Fruit fly (Drosophila melanogaster) whole organism, embryonic: Measurements from ENCODE around the gene Coq7.
A peak's percentile ranks its signal among the peaks of the same experiment; 100 is the strongest.

ENCODE experiments used
- Abd-B ChIP-seq: fragments of 200-800 bp; sonication (Bioruptor generic); optimal IDR thresholded peaks from 2 replicates; lab custom pipeline; 2018; ENCODE audit warnings: missing biosample characterization, mild to moderate bottlenecking, missing genetic modification characterization, moderate library complexity
- Aef1 ChIP-seq: fragments of 200-800 bp; sonication (Bioruptor generic); IDR thresholded peaks from 3 replicates; pipeline ENCODE4 v1.3.6; 2022; ENCODE audit warnings: missing biosample characterization, missing genetic modification characterization
- B-H1 ChIP-seq: fragments of 200-800 bp; sonication (Bioruptor generic); IDR thresholded peaks from 3 replicates; pipeline ENCODE4 v1.3.6; 2022; ENCODE audit warnings: missing biosample characterization, missing genetic modification characterization
- CG11560 ChIP-seq: fragments of 200-800 bp; sonication (Bioruptor generic); IDR thresholded peaks from 3 replicates; pipeline ENCODE4 v1.3.6; 2022; ENCODE audit warnings: missing biosample characterization, missing genetic modification characterization
- CG13424 ChIP-seq: fragments of 200-800 bp; sonication (Bioruptor generic); optimal IDR thresholded peaks from 2 replicates; lab custom pipeline; 2019; ENCODE audit warnings: missing biosample characterization, mild to moderate bottlenecking, missing genetic modification characterization, moderate library complexity
- CG15073 ChIP-seq: fragments of 200-800 bp; sonication (Bioruptor generic); optimal IDR thresholded peaks from 2 replicates; lab custom pipeline; 2016; ENCODE audit warnings: missing biosample characterization, missing genetic modification characterization
- CG1602 ChIP-seq: fragments of 200-800 bp; sonication (Bioruptor generic); optimal IDR thresholded peaks from 3 replicates; lab custom pipeline; 2016; ENCODE audit warnings: missing biosample characterization, missing genetic modification characterization
- CG16813 ChIP-seq: fragments of 200-800 bp; sonication (Bioruptor generic); IDR thresholded peaks from 3 replicates; pipeline ENCODE4 v1.3.6; 2022; ENCODE audit warnings: missing biosample characterization, missing genetic modification characterization; ENCODE audit not compliant: partially characterized antibody
- CG17361 ChIP-seq: fragments of 200-800 bp; sonication (Bioruptor generic); IDR thresholded peaks from 3 replicates; pipeline ENCODE4 v1.3.6; 2022; ENCODE audit warnings: missing biosample characterization, missing genetic modification characterization
- CG3281 ChIP-seq: fragments of 200-800 bp; sonication (Bioruptor generic); optimal IDR thresholded peaks from 3 replicates; lab custom pipeline; 2017; ENCODE audit warnings: missing biosample characterization, mild to moderate bottlenecking, missing genetic modification characterization
- CG3726 ChIP-seq: fragments of 200-800 bp; sonication (Bioruptor generic); IDR thresholded peaks from 3 replicates; pipeline ENCODE4, ENCODE4 v1.3.6; 2022; ENCODE audit warnings: missing biosample characterization, missing genetic modification characterization
- CG6683 ChIP-seq: fragments of 200-800 bp; sonication (Bioruptor generic); optimal IDR thresholded peaks from 2 replicates; lab custom pipeline; 2017; ENCODE audit warnings: missing biosample characterization, mild to moderate bottlenecking, missing genetic modification characterization, missing genetic modification reagents
- CG8281 ChIP-seq: fragments of 200-800 bp; sonication (Bioruptor generic); optimal IDR thresholded peaks from 2 replicates; lab custom pipeline; 2018; ENCODE audit warnings: missing biosample characterization, mild to moderate bottlenecking, missing genetic modification characterization, moderate library complexity
- CG9215 ChIP-seq: fragments of 200-800 bp; sonication (Bioruptor generic); IDR thresholded peaks from 2 replicates; pipeline ENCODE4 v1.3.6; 2022; ENCODE audit warnings: missing biosample characterization, missing genetic modification characterization
- CHES-1-like ChIP-seq: fragments of 200-800 bp; sonication (Bioruptor generic); optimal IDR thresholded peaks from 2 replicates; lab custom pipeline; 2016; ENCODE audit warnings: missing biosample characterization, missing genetic modification characterization
- Eip74EF ChIP-seq, 2 experiments: fragments of 200-800 bp in 1 of 2; fragments of >200 bp in 1 of 2; sonication (Bioruptor generic) in 1 of 2; optimal IDR thresholded peaks; 2 replicates each; lab custom pipeline; 2017 to 2019; ENCODE audit warnings: missing biosample characterization in 2 of 2, missing genetic modification characterization in 2 of 2, mild to moderate bottlenecking in 1 of 2, moderate library complexity in 1 of 2
- HLHmδ ChIP-seq: fragments of 200-800 bp; sonication (Bioruptor generic); optimal IDR thresholded peaks from 2 replicates; lab custom pipeline; 2018; ENCODE audit warnings: missing biosample characterization, mild to moderate bottlenecking, missing genetic modification characterization, moderate library complexity
- HmgZ ChIP-seq: fragments of 200-800 bp; sonication (Bioruptor generic); optimal IDR thresholded peaks from 2 replicates; lab custom pipeline; 2018; ENCODE audit warnings: missing biosample characterization, mild to moderate bottlenecking, missing genetic modification characterization
- Hmr ChIP-seq: fragments of 200-800 bp; sonication (Bioruptor generic); optimal IDR thresholded peaks from 3 replicates; lab custom pipeline; 2017; ENCODE audit warnings: mild to moderate bottlenecking, missing biosample characterization, missing genetic modification reagents, missing genetic modification characterization
- Hmx ChIP-seq: fragments of 200-800 bp; sonication (Bioruptor generic); optimal IDR thresholded peaks from 2 replicates; lab custom pipeline; 2016; ENCODE audit warnings: missing biosample characterization, missing genetic modification characterization
- Hr39 ChIP-seq: fragments of >200 bp; optimal IDR thresholded peaks from 2 replicates; lab custom pipeline; 2017
- Kr ChIP-seq: fragments of 200-800 bp; sonication (Bioruptor generic); optimal IDR thresholded peaks from 2 replicates; lab custom pipeline; 2017; ENCODE audit warnings: missing biosample characterization, mild to moderate bottlenecking, missing genetic modification characterization
- Lhr ChIP-seq: fragments of 200-800 bp; sonication (Bioruptor generic); optimal IDR thresholded peaks from 3 replicates; lab custom pipeline; 2017; ENCODE audit warnings: mild to moderate bottlenecking, missing biosample characterization, missing genetic modification reagents, missing genetic modification characterization
- Myb ChIP-seq: fragments of 200-800 bp; sonication (Bioruptor generic); optimal IDR thresholded peaks from 2 replicates; lab custom pipeline; 2016; ENCODE audit warnings: missing biosample characterization, missing genetic modification characterization
- Nf-YA ChIP-seq: fragments of 200-800 bp; sonication (Bioruptor generic); IDR thresholded peaks from 2 replicates; pipeline ENCODE4 v1.3.6; 2022; ENCODE audit warnings: missing biosample characterization, missing genetic modification characterization
- Nf-YC ChIP-seq: fragments of 200-800 bp; optimal IDR thresholded peaks from 3 replicates; lab custom pipeline; 2019; ENCODE audit warnings: missing biosample characterization, mild to moderate bottlenecking, missing genetic modification characterization, moderate library complexity
- al ChIP-seq: fragments of 200-800 bp; sonication (Bioruptor generic); IDR thresholded peaks from 2 replicates; pipeline ENCODE4 v1.3.6; 2022; ENCODE audit warnings: missing biosample characterization, missing genetic modification characterization
- ash1 ChIP-seq: fragments of 200-800 bp; sonication (Bioruptor generic); optimal IDR thresholded peaks from 2 replicates; lab custom pipeline; 2018; ENCODE audit warnings: missing biosample characterization, mild to moderate bottlenecking, missing genetic modification characterization
- ato ChIP-seq: fragments of 200-800 bp; sonication (Bioruptor generic); IDR thresholded peaks from 2 replicates; pipeline ENCODE4 v1.3.6; 2022; ENCODE audit warnings: missing biosample characterization, missing genetic modification characterization; ENCODE audit not compliant: partially characterized antibody
- bsh ChIP-seq, 2 experiments: fragments of 200-800 bp; sonication (Bioruptor generic); optimal IDR thresholded peaks; 2 replicates each; lab custom pipeline; 2017 to 2018; ENCODE audit warnings: mild to moderate bottlenecking in 2 of 2, missing biosample characterization in 2 of 2, missing genetic modification characterization in 2 of 2, moderate library complexity in 1 of 2
- cg ChIP-seq: fragments of 200-800 bp; sonication (Bioruptor generic); optimal IDR thresholded peaks from 3 replicates; lab custom pipeline; 2019; ENCODE audit warnings: missing biosample characterization, mild to moderate bottlenecking, missing genetic modification characterization, moderate library complexity
- corto ChIP-seq: fragments of 200-800 bp; sonication (Bioruptor generic); optimal IDR thresholded peaks from 2 replicates; lab custom pipeline; 2016; ENCODE audit warnings: missing biosample characterization, mild to moderate bottlenecking, missing genetic modification characterization, moderate library complexity
- dan ChIP-seq: fragments of 200-800 bp; sonication (Bioruptor generic); IDR thresholded peaks from 2 replicates; pipeline ENCODE4 v1.3.6; 2022; ENCODE audit warnings: missing biosample characterization, missing genetic modification characterization
- dati ChIP-seq: fragments of 200-800 bp; sonication (Bioruptor generic); IDR thresholded peaks from 2 replicates; pipeline ENCODE4 v1.3.6; 2022; ENCODE audit warnings: missing biosample characterization, missing genetic modification characterization
- en ChIP-seq: fragments of 200-800 bp; sonication (Bioruptor generic); optimal IDR thresholded peaks from 2 replicates; lab custom pipeline; 2016; ENCODE audit warnings: missing biosample characterization, missing genetic modification characterization
- fru ChIP-seq: fragments of >200 bp; optimal IDR thresholded peaks from 2 replicates; lab custom pipeline; 2017
- gcm ChIP-seq: fragments of 200-800 bp; sonication (Bioruptor generic); optimal IDR thresholded peaks from 2 replicates; lab custom pipeline; 2019; ENCODE audit warnings: missing biosample characterization, mild to moderate bottlenecking, missing genetic modification characterization, moderate library complexity
- gsb ChIP-seq: fragments of 200-800 bp; sonication (Bioruptor generic); IDR thresholded peaks from 2 replicates; pipeline ENCODE4 v1.3.6; 2022; ENCODE audit warnings: missing biosample characterization, missing genetic modification characterization
- jing ChIP-seq: fragments of 200-800 bp; sonication (Bioruptor generic); optimal IDR thresholded peaks from 2 replicates; lab custom pipeline; 2018; ENCODE audit warnings: missing biosample characterization, mild to moderate bottlenecking, missing genetic modification characterization
- ken ChIP-seq: fragments of 200-800 bp; sonication (Bioruptor generic); IDR thresholded peaks from 3 replicates; pipeline ENCODE4 v1.3.6; 2022; ENCODE audit warnings: missing biosample characterization, missing genetic modification characterization
- knrl ChIP-seq: fragments of 200-800 bp; sonication (Bioruptor generic); IDR thresholded peaks from 3 replicates; pipeline ENCODE4 v1.3.6; 2022; ENCODE audit warnings: missing biosample characterization, missing genetic modification characterization; ENCODE audit not compliant: partially characterized antibody
- lab ChIP-seq: fragments of 200-800 bp; sonication (Bioruptor generic); optimal IDR thresholded peaks from 3 replicates; lab custom pipeline; 2017; ENCODE audit warnings: missing biosample characterization, missing genetic modification characterization, mild to moderate bottlenecking, moderate library complexity, missing genetic modification reagents
- nau ChIP-seq: fragments of 200-800 bp; sonication (Bioruptor generic); optimal IDR thresholded peaks from 3 replicates; lab custom pipeline; 2017; ENCODE audit warnings: missing biosample characterization, mild to moderate bottlenecking, missing genetic modification characterization, missing genetic modification reagents
- sens-2 ChIP-seq: fragments of 200-800 bp; sonication (Bioruptor generic); IDR thresholded peaks from 2 replicates; pipeline ENCODE4 v1.3.6; 2022; ENCODE audit warnings: missing biosample characterization, missing genetic modification characterization
- slbo ChIP-seq: fragments of 200-800 bp; sonication (Bioruptor generic); IDR thresholded peaks from 2 replicates; pipeline ENCODE4 v1.3.6; 2022; ENCODE audit warnings: missing biosample characterization, missing genetic modification characterization
- slp2 ChIP-seq: fragments of 200-800 bp; sonication (Bioruptor generic); optimal IDR thresholded peaks from 2 replicates; lab custom pipeline; 2016; ENCODE audit warnings: missing biosample characterization, missing genetic modification characterization
- sqz ChIP-seq: fragments of 200-800 bp; sonication (Bioruptor generic); optimal IDR thresholded peaks from 3 replicates; lab custom pipeline; 2018; ENCODE audit warnings: missing biosample characterization, mild to moderate bottlenecking, missing genetic modification characterization
- tll ChIP-seq, 2 experiments: fragments of 200-800 bp in 1 of 2; fragments of >200 bp in 1 of 2; sonication (Bioruptor generic) in 1 of 2; optimal IDR thresholded peaks; 2 replicates each; lab custom pipeline; 2017 to 2019; ENCODE audit warnings: missing biosample characterization in 2 of 2, missing genetic modification characterization in 2 of 2, mild to moderate bottlenecking in 1 of 2, moderate library complexity in 1 of 2
- ttk ChIP-seq: fragments of 200-800 bp; sonication (Bioruptor generic); IDR thresholded peaks from 2 replicates; pipeline ENCODE4 v2.1.2; 2022; ENCODE audit warnings: missing biosample characterization, missing genetic modification characterization
- tx ChIP-seq: fragments of 200-800 bp; sonication (Bioruptor generic); optimal IDR thresholded peaks from 2 replicates; lab custom pipeline; 2016; ENCODE audit warnings: missing biosample characterization, missing genetic modification characterization

Gene Coq7

DNA sequence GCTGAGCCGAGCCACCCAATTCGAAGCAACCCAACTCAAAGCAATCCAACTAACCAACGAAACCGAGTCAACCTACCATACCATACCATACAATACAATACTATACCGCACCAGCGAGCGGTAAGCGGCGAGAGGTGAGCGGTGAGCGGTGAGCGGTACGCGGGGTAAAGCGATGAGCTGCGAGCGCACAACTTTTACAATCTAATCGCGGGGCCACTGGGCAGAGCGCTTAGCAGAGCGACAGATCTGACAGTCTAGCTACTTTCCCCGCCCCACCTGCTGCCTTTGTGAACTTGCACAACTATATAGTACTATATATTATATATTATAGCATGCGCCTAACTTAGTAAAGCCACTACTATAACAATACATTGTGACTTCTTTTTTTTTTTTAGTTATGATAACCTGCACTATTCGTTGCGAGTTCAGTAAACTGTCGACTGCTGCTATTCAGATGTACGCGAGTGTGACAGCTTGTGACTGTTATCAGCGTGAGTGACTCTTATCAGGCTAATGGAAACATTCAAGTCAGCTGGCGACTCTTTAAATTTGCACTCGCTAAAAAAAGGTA, 29.8 kb downstream of the Coq7 start (continued):
- no peak for TF ChIP-seq sens-2 (GFP tag; lab: Robert Waterston, UW)
- TF ChIP-seq bsh (GFP tag; optimal IDR thresholded peaks at IDR 0.05; lab: Kevin White, UChicago) = peak in 1 of 2 experiments; percentile 42
- TF ChIP-seq fru (lab: Kevin White, UChicago) = no peak
- TF ChIP-seq dati (GFP tag; lab: Robert Waterston, UW) = no peak
- TF ChIP-seq knrl (GFP tag; lab: Robert Waterston, UW) = no peak
- peak; percentile 52 for TF ChIP-seq Hmr (GFP tag; lab: Kevin White, UChicago)
- peak; percentile 38 for TF ChIP-seq HmgZ (tag; lab: Kevin White, UChicago)
- no peak for TF ChIP-seq jing (GFP tag; lab: Kevin White, UChicago)
- no peak for TF ChIP-seq Eip74EF (GFP tag; optimal IDR thresholded peaks at IDR 0.05; lab: Kevin White, UChicago)
- no peak for TF ChIP-seq sqz
- TF ChIP-seq CG9215 (GFP tag; lab: Robert Waterston, UW) = peak; percentile 33; the same call in 1 of the 2 replicates
- TF ChIP-seq ken (GFP tag; lab: Robert Waterston, UW) = 0 out of 3 replicates have a peak, but pooled peaks have one; percentile 19
- TF ChIP-seq Nf-YC (tag; lab: Kevin White, UChicago) = peak; percentile 30
- peak; percentile 4 for TF ChIP-seq corto (GFP tag; lab: Kevin White, UChicago)
- peak; percentile 62 for TF ChIP-seq lab (GFP tag; lab: Kevin White, UChicago)
- no peak for TF ChIP-seq CG3726
- TF ChIP-seq cg (GFP tag; lab: Kevin White, UChicago) = no peak
- no peak for TF ChIP-seq Nf-YA (GFP tag; lab: Robert Waterston, UW)
- TF ChIP-seq slbo (GFP tag; lab: Robert Waterston, UW) = peak; percentile 32; the same call in 1 of the 2 replicates
- TF ChIP-seq B-H1 (GFP tag; lab: Robert Waterston, UW) = peak; percentile 51; the same call in 2 of the 3 replicates
- TF ChIP-seq Myb = no peak
- TF ChIP-seq CG1602 = no peak
- no peak for TF ChIP-seq dan (GFP tag; lab: Robert Waterston, UW)
- no peak for TF ChIP-seq tll (GFP tag; optimal IDR thresholded peaks at IDR 0.05; lab: Kevin White, UChicago)
- TF ChIP-seq gcm (GFP tag; lab: Kevin White, UChicago) = peak; percentile 28
- no peak for TF ChIP-seq CG8281
- TF ChIP-seq CG16813 (GFP tag; lab: Robert Waterston, UW) = no peak
- no peak for TF ChIP-seq al (GFP tag; lab: Robert Waterston, UW)
- peak; percentile 24 for TF ChIP-seq CG6683 (GFP tag; lab: Kevin White, UChicago)
- TF ChIP-seq CG17361 (GFP tag; lab: Robert Waterston, UW) = peak; percentile 55; the same call in 2 of the 3 replicates
- no peak for TF ChIP-seq Kr (GFP tag; lab: Kevin White, UChicago)
- TF ChIP-seq CHES-1-like (GFP tag; lab: Kevin White, UChicago) = no peak
- peak; percentile 37 for TF ChIP-seq CG3281 (GFP tag; lab: Kevin White, UChicago)
- TF ChIP-seq nau (GFP tag; lab: Kevin White, UChicago) = no peak
- TF ChIP-seq tx = no peak
- TF ChIP-seq gsb (GFP tag; lab: Robert Waterston, UW) = no peak
- no peak for TF ChIP-seq en (GFP tag; lab: Kevin White, UChicago)
- TF ChIP-seq Hr39 = no peak
- no peak for TF ChIP-seq Abd-B (GFP tag; lab: Kevin White, UChicago)
- peak; percentile 9 for TF ChIP-seq Lhr
- no peak for TF ChIP-seq ato (GFP tag; lab: Robert Waterston, UW)
- 0 out of 3 replicates have a peak, but pooled peaks have one; percentile 44 for TF ChIP-seq Aef1 (GFP tag; lab: Robert Waterston, UW)
- no peak for TF ChIP-seq CG11560
- TF ChIP-seq CG13424 = peak; percentile 37
- no peak for TF ChIP-seq HLHmδ (GFP tag; lab: Kevin White, UChicago)
- no peak for TF ChIP-seq Hmx (GFP tag; lab: Kevin White, UChicago)
- no peak for TF ChIP-seq ash1 (GFP tag; lab: Kevin White, UChicago)
- TF ChIP-seq CG15073 = no peak
- TF ChIP-seq ttk (GFP tag; lab: Robert Waterston, UW) = no peak
- TF ChIP-seq slp2 = no peak
